Worm (Caenorhabditis elegans) whole organism, L4 larva: ENCODE measurements around the gene K07E1.1.

Experiments used
- R02D3.7 ChIP-seq: fragments of 150-350 bp; sonication (generic microtip); optimal IDR thresholded peaks from 3 replicates; lab custom pipeline; 2014; ENCODE audit warnings: missing biosample characterization, missing genetic modification characterization
- T20F7.1 ChIP-seq: fragments of 200-800 bp; sonication (Bioruptor generic); optimal IDR thresholded peaks from 2 replicates; lab custom pipeline; 2018; ENCODE audit warnings: mild to moderate bottlenecking, missing genetic modification characterization, missing compliant biosample characterization
- Y105C5A.15 ChIP-seq: fragments of 200-800 bp; sonication (Bioruptor generic); IDR thresholded peaks from 2 replicates; pipeline ENCODE4 v1.3.6; 2022; ENCODE audit warnings: missing genetic modification characterization, missing compliant biosample characterization
- aha-1 ChIP-seq: fragments of 150-350 bp; peaks from one replicate; lab custom pipeline; 2014; ENCODE audit warnings: missing biosample characterization, missing genetic modification characterization
- ama-1 ChIP-seq: fragments of 150-350 bp; optimal IDR thresholded peaks from 2 replicates; lab custom pipeline; 2014; ENCODE audit warnings: inconsistent platforms, mixed read lengths
- ceh-20 ChIP-seq: fragments of 200-800 bp; sonication (Bioruptor generic); IDR thresholded peaks from 2 replicates; pipeline ENCODE4 v1.3.6; 2022; ENCODE audit warnings: missing genetic modification reagents, missing genetic modification characterization, missing compliant biosample characterization
- ceh-28 ChIP-seq: fragments of 150-350 bp; optimal IDR thresholded peaks from 2 replicates; lab custom pipeline; 2014; ENCODE audit warnings: missing biosample characterization, missing genetic modification reagents, missing genetic modification characterization
- ceh-44 ChIP-seq: fragments of 200-800 bp; sonication (Bioruptor generic); IDR thresholded peaks from 2 replicates; pipeline ENCODE4 v1.3.6; 2022; ENCODE audit warnings: missing genetic modification reagents, missing genetic modification characterization, missing compliant biosample characterization
- daf-16 ChIP-seq, 3 experiments: sonication (generic microtip); optimal IDR thresholded peaks; 2 replicates each; lab custom pipeline; 2016 to 2017; ENCODE audit warnings: missing genetic modification characterization in 3 of 3, missing genetic modification reagents in 3 of 3, mild to moderate bottlenecking in 2 of 3, missing compliant biosample characterization in 2 of 3, missing biosample characterization in 1 of 3, moderate library complexity in 1 of 3
- dmd-6 ChIP-seq: fragments of 200-800 bp; sonication (Bioruptor generic); IDR thresholded peaks from 2 replicates; pipeline ENCODE4 v1.3.6; 2022; ENCODE audit warnings: missing genetic modification reagents, missing genetic modification characterization, missing compliant biosample characterization
- duxl-1 ChIP-seq: sonication (generic microtip); optimal IDR thresholded peaks from 2 replicates; lab custom pipeline; 2016; ENCODE audit warnings: mild to moderate bottlenecking, missing genetic modification characterization, moderate library complexity, missing compliant biosample characterization; ENCODE audit not compliant: poor library complexity
- dve-1 ChIP-seq: sonication (generic microtip); optimal IDR thresholded peaks from 2 replicates; lab custom pipeline; 2017; ENCODE audit warnings: antibody characterized with exemption, mild to moderate bottlenecking, missing genetic modification characterization, missing compliant biosample characterization; ENCODE audit not compliant: insufficient read depth
- egl-27 ChIP-seq: sonication (generic microtip); optimal IDR thresholded peaks from 3 replicates; lab custom pipeline; 2017; ENCODE audit warnings: missing biosample characterization, missing genetic modification reagents, missing genetic modification characterization
- egl-43 ChIP-seq: fragments of 200-800 bp; sonication (Bioruptor generic); IDR thresholded peaks from 2 replicates; pipeline ENCODE4 v1.3.6; 2022; ENCODE audit warnings: missing genetic modification reagents, missing genetic modification characterization, missing compliant biosample characterization
- fos-1 ChIP-seq: fragments of 150-350 bp; optimal IDR thresholded peaks from 2 replicates; lab custom pipeline; 2014; ENCODE audit warnings: missing biosample characterization, missing genetic modification characterization
- gei-8 ChIP-seq: fragments of 200-800 bp; sonication (Bioruptor generic); optimal IDR thresholded peaks from 2 replicates; lab custom pipeline; 2018; ENCODE audit warnings: mild to moderate bottlenecking, missing genetic modification characterization, missing compliant biosample characterization
- hlh-30 ChIP-seq: sonication (generic microtip); optimal IDR thresholded peaks from 2 replicates; lab custom pipeline; 2017; ENCODE audit warnings: antibody characterized with exemption, mild to moderate bottlenecking, missing genetic modification characterization, missing compliant biosample characterization; ENCODE audit not compliant: insufficient read depth
- lin-13 ChIP-seq: fragments of 150-350 bp; optimal IDR thresholded peaks from 2 replicates; lab custom pipeline; 2014; ENCODE audit warnings: missing biosample characterization, missing genetic modification reagents, missing genetic modification characterization
- lin-38 ChIP-seq: fragments of 200-800 bp; sonication (Bioruptor generic); IDR thresholded peaks from 2 replicates; pipeline ENCODE4 v1.3.6; 2022; ENCODE audit warnings: missing genetic modification reagents, missing genetic modification characterization, missing compliant biosample characterization
- lin-39 ChIP-seq: fragments of 150-350 bp; optimal IDR thresholded peaks from 2 replicates; lab custom pipeline; 2014; ENCODE audit warnings: missing biosample characterization, missing genetic modification reagents, missing genetic modification characterization
- lir-3 ChIP-seq: sonication (generic microtip); optimal IDR thresholded peaks from 2 replicates; lab custom pipeline; 2016; ENCODE audit warnings: mild to moderate bottlenecking, missing genetic modification characterization, missing compliant biosample characterization
- mep-1 ChIP-seq: fragments of 150-350 bp; sonication (generic microtip); optimal IDR thresholded peaks from 3 replicates; lab custom pipeline; 2014; ENCODE audit warnings: missing biosample characterization, missing genetic modification characterization
- nhr-102 ChIP-seq: sonication (generic microtip); optimal IDR thresholded peaks from 2 replicates; lab custom pipeline; 2016; ENCODE audit warnings: mild to moderate bottlenecking, missing genetic modification characterization, moderate library complexity, missing compliant biosample characterization
- nhr-28 ChIP-seq: fragments of 150-350 bp; optimal IDR thresholded peaks from 2 replicates; lab custom pipeline; 2014; ENCODE audit warnings: missing biosample characterization, missing genetic modification characterization
- nhr-41 ChIP-seq: fragments of 200-800 bp; sonication (Bioruptor generic); IDR thresholded peaks from 2 replicates; pipeline ENCODE4 v1.3.6; 2022; ENCODE audit warnings: missing genetic modification reagents, missing genetic modification characterization, missing compliant biosample characterization
- nhr-77 ChIP-seq: fragments of 150-350 bp; optimal IDR thresholded peaks from 2 replicates; lab custom pipeline; 2014; ENCODE audit warnings: missing biosample characterization, missing genetic modification characterization
- pha-4 ChIP-seq, 2 experiments: fragments of 150-350 bp in 1 of 2; fragments of 200-800 bp in 1 of 2; sonication (Bioruptor generic) in 1 of 2; IDR thresholded peaks in 1 of 2; optimal IDR thresholded peaks in 1 of 2; 2 replicates each; pipeline versions ENCODE4 v1.3.6 to Lab custom; 2014 to 2022; ENCODE audit warnings: missing genetic modification characterization in 2 of 2, missing genetic modification reagents in 2 of 2, missing biosample characterization in 1 of 2, missing compliant biosample characterization in 1 of 2
- php-3 ChIP-seq: fragments of 200-800 bp; sonication (Bioruptor generic); IDR thresholded peaks from 2 replicates; pipeline ENCODE4 v1.3.6; 2022; ENCODE audit warnings: missing genetic modification reagents, missing genetic modification characterization, missing compliant biosample characterization
- saeg-2 ChIP-seq: fragments of 200-800 bp; sonication (Bioruptor generic); IDR thresholded peaks from 2 replicates; pipeline ENCODE4 v1.3.6; 2022; ENCODE audit warnings: missing genetic modification reagents, missing genetic modification characterization, missing compliant biosample characterization
- skn-1 ChIP-seq: fragments of 150-350 bp; optimal IDR thresholded peaks from 2 replicates; lab custom pipeline; 2014; ENCODE audit warnings: missing biosample characterization, missing genetic modification characterization
- spr-3 ChIP-seq: fragments of 200-800 bp; sonication (Bioruptor generic); optimal IDR thresholded peaks from 2 replicates; lab custom pipeline; 2018; ENCODE audit warnings: mild to moderate bottlenecking, missing genetic modification characterization, missing compliant biosample characterization
- unc-130 ChIP-seq: sonication (generic microtip); optimal IDR thresholded peaks from 2 replicates; lab custom pipeline; 2016; ENCODE audit warnings: missing genetic modification reagents, missing genetic modification characterization, missing compliant biosample characterization
- unc-39 ChIP-seq: sonication (generic microtip); optimal IDR thresholded peaks from 2 replicates; lab custom pipeline; 2017; ENCODE audit warnings: missing biosample characterization, missing genetic modification characterization
- unc-62 ChIP-seq, 3 experiments: fragments of 150-350 bp in 1 of 3; sonication (generic microtip); optimal IDR thresholded peaks in 2 of 3; peaks in 1 of 3; 1 replicate in 1 of 3; 2 replicates in 2 of 3; lab custom pipeline; 2014 to 2017; ENCODE audit warnings: missing biosample characterization in 3 of 3, missing genetic modification characterization in 3 of 3, missing genetic modification reagents in 3 of 3, missing genotype in 1 of 3
- zfp-3 ChIP-seq: fragments of 200-800 bp; sonication (Bioruptor generic); conservative IDR thresholded peaks from 2 replicates; pipeline ENCODE4 v1.3.6; 2022; ENCODE audit warnings: missing genetic modification reagents, missing genetic modification characterization, missing compliant biosample characterization
- ztf-11 ChIP-seq: fragments of 150-350 bp; optimal IDR thresholded peaks from 2 replicates; lab custom pipeline; 2014; ENCODE audit warnings: missing biosample characterization, missing genetic modification characterization

Gene K07E1.1

ce11 chrII:4598815-4599214 lies 47.9 kb downstream of the K07E1.1 start (continued):
- TF ChIP-seq php-3: 0 out of 2 replicates have a peak, but pooled peaks have one; percentile 24
- TF ChIP-seq mep-1: no peak
- TF ChIP-seq lir-3 (tag; lab: Kevin White, UChicago): no peak
- no peak for TF ChIP-seq R02D3.7 (tag; lab: Kevin White, UChicago)
- peak; percentile 50; the same call in 1 of the 2 replicates for TF ChIP-seq nhr-41
- no peak for TF ChIP-seq ama-1 (lab: Kevin White, UChicago)
- no peak for TF ChIP-seq unc-130 (GFP tag; lab: Kevin White, UChicago)
- no peak for TF ChIP-seq unc-39 (tag; lab: Kevin White, UChicago)
- no peak for TF ChIP-seq fos-1
- TF ChIP-seq unc-62 (GFP tag; optimal IDR thresholded peaks at IDR 0.05 in 1 of 2; lab: Kevin White, UChicago): no peak
- TF ChIP-seq unc-62 (tag; optimal IDR thresholded peaks at IDR 0.05; lab: Kevin White, UChicago): no peak
- no peak for TF ChIP-seq Y105C5A.15 (GFP tag; lab: Robert Waterston, UW)
- TF ChIP-seq ceh-20 (GFP tag; lab: Robert Waterston, UW): no peak
- TF ChIP-seq nhr-102 (tag; lab: Kevin White, UChicago): no peak
- TF ChIP-seq dve-1: peak; percentile 30

- TF ChIP-seq daf-16 (GFP tag; optimal IDR thresholded peaks at IDR 0.05; lab: Kevin White, UChicago): no peak
- peak; percentile 92 for TF ChIP-seq daf-16 (tag; optimal IDR thresholded peaks at IDR 0.05; lab: Kevin White, UChicago)
- no peak for TF ChIP-seq T20F7.1 (GFP tag; lab: Kevin White, UChicago)
These were observed 49.0 kb downstream of the K07E1.1 start for ce11 chrII:4599838-4600237.

ce11 chrII:4600276-4600675 lies 49.4 kb downstream of the K07E1.1 start:
- TF ChIP-seq lin-13 (no peak), nhr-28 (tag; lab: Kevin White, UChicago) (peak; percentile 32), nhr-102 (tag; lab: Kevin White, UChicago) (no peak), dmd-6 (peak; percentile 16; the same call in 1 of the 2 replicates), gei-8 (no peak), lin-38 (no peak), zfp-3 (GFP tag; lab: Robert Waterston, UW) (no peak), duxl-1 (tag; lab: Kevin White, UChicago) (no peak), pha-4 (GFP tag; IDR thresholded peaks at IDR 0.05; lab: Robert Waterston, UW) (no peak), pha-4 (tag; optimal IDR thresholded peaks at IDR 0.05; lab: Kevin White, UChicago) (no peak), ceh-28 (tag; lab: Kevin White, UChicago) (no peak), nhr-77 (no peak), aha-1 (peak; percentile 86)

ce11 chrII:4600818-4601217 lies 49.9 kb downstream of the K07E1.1 start:
- TF ChIP-seq ama-1 (lab: Kevin White, UChicago) (no peak), skn-1 (tag; lab: Kevin White, UChicago) (no peak), ztf-11 (no peak), egl-27 (no peak), T20F7.1 (GFP tag; lab: Kevin White, UChicago) (no peak), pha-4 (GFP tag; IDR thresholded peaks at IDR 0.05; lab: Robert Waterston, UW) (no peak), pha-4 (tag; optimal IDR thresholded peaks at IDR 0.05; lab: Kevin White, UChicago) (no peak), egl-43 (GFP tag; lab: Robert Waterston, UW) (no peak), spr-3 (GFP tag; lab: Kevin White, UChicago) (no peak), ceh-44 (no peak), fos-1 (no peak), saeg-2 (no peak), hlh-30 (tag; lab: Kevin White, UChicago) (no peak), lin-39 (tag; lab: Kevin White, UChicago) (no peak)
